Fruit fly (Drosophila melanogaster): ENCODE measurements around the gene Chpf.

dm6 chrX:13130175-13130822, 18.0 kb upstream of the Chpf start:
- TF ChIP-seq CTCF (optimal IDR thresholded peaks at IDR 0.05) (no peak), CG8478 (optimal IDR thresholded peaks at IDR 0.05) (no peak)
